Fruit fly (Drosophila melanogaster): ENCODE measurements around the gene Met.

Met gene

DNA sequence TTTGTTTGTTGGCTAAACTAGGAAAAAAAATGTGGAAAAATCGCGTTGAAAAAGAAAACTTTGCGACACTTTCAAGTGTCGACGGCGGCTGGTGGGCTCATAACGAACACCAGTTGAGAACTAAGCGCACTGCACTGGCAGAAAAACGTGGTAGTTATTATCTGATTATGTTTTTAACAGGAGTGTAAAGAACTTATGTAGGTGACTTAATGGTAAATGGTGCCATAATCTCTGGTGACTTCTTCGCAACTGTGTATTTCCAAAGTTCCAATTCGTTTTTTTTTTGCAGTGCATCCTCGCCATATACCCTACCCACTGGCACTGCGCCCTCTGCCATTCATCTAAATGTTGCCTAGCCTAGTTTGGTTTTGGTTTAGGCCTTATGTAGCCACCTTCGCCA is 37.1 kb downstream of the Met start (continued):
- no peak for TF ChIP-seq tx (GFP tag; optimal IDR thresholded peaks at IDR 0.05)
- no peak for TF ChIP-seq CG5953 (GFP tag; IDR thresholded peaks at IDR 0.05)
- peak; percentile 54 for TF ChIP-seq Sox102F (GFP tag; optimal IDR thresholded peaks at IDR 0.05)
- TF ChIP-seq klu (GFP tag; IDR thresholded peaks at IDR 0.05), result no peak
- TF ChIP-seq CG11560 (tag; IDR thresholded peaks at IDR 0.05), result no peak
- no peak for TF ChIP-seq her (GFP tag; optimal IDR thresholded peaks at IDR 0.05)
- TF ChIP-seq br (optimal IDR thresholded peaks at IDR 0.05), result no peak
- peak; percentile 54; the same call in 1 of the 2 replicates for TF ChIP-seq Xrp1 (GFP tag; IDR thresholded peaks at IDR 0.05)
- no peak for TF ChIP-seq odd (GFP tag; optimal IDR thresholded peaks at IDR 0.05)
- TF ChIP-seq CG3281 (GFP tag; optimal IDR thresholded peaks at IDR 0.05), result peak; percentile 4
- TF ChIP-seq CG18476 (GFP tag; optimal IDR thresholded peaks at IDR 0.05), result no peak
- TF ChIP-seq Dad (GFP tag; optimal IDR thresholded peaks at IDR 0.05), result no peak
- TF ChIP-seq cas (GFP tag; IDR thresholded peaks at IDR 0.05), result no peak
- TF ChIP-seq CG8290 (GFP tag; optimal IDR thresholded peaks at IDR 0.05), result no peak
- peak in 1 of 2 experiments; percentile 39 for TF ChIP-seq CG8290 (tag; optimal IDR thresholded peaks at IDR 0.05)
- no peak for TF ChIP-seq sr (GFP tag; IDR thresholded peaks at IDR 0.05)
- no peak for TF ChIP-seq nau (GFP tag; optimal IDR thresholded peaks at IDR 0.05)
- no peak for TF ChIP-seq Usf (GFP tag; optimal IDR thresholded peaks at IDR 0.05)
- TF ChIP-seq Opbp (GFP tag; IDR thresholded peaks at IDR 0.05; ENCODE audit: partially characterized antibody), result no peak
- no peak for TF ChIP-seq crol (GFP tag; IDR thresholded peaks at IDR 0.05)
- TF ChIP-seq Sin3A (optimal IDR thresholded peaks at IDR 0.05), result no peak
- peak; percentile 54 for TF ChIP-seq row (GFP tag; IDR thresholded peaks at IDR 0.05)
- TF ChIP-seq CG13123 (GFP tag; optimal IDR thresholded peaks at IDR 0.05), result no peak
- no peak for TF ChIP-seq D19B (GFP tag; optimal IDR thresholded peaks at IDR 0.05)
- no peak for TF ChIP-seq ab (GFP tag; optimal IDR thresholded peaks at IDR 0.05)
- TF ChIP-seq sna (GFP tag; IDR thresholded peaks at IDR 0.05; ENCODE audit: partially characterized antibody), result no peak
- peak; percentile 34 for TF ChIP-seq Blimp-1 (GFP tag; optimal IDR thresholded peaks at IDR 0.05)
- TF ChIP-seq CG17912 (GFP tag; optimal IDR thresholded peaks at IDR 0.05), result no peak
- no peak for TF ChIP-seq psq (GFP tag; optimal IDR thresholded peaks at IDR 0.05)
- no peak for TF ChIP-seq gsb (GFP tag; IDR thresholded peaks at IDR 0.05)
- TF ChIP-seq CG30020 (tag; optimal IDR thresholded peaks at IDR 0.05), result no peak
- TF ChIP-seq Six4 (GFP tag; optimal IDR thresholded peaks at IDR 0.05), result no peak
- no peak for TF ChIP-seq CG6791 (GFP tag; IDR thresholded peaks at IDR 0.05; ENCODE audit: partially characterized antibody)
- no peak for TF ChIP-seq CG7928 (GFP tag; optimal IDR thresholded peaks at IDR 0.05)
- no peak for TF ChIP-seq chm (GFP tag; IDR thresholded peaks at IDR 0.05)
- TF ChIP-seq CG12155 (GFP tag; optimal IDR thresholded peaks at IDR 0.05), result no peak
- TF ChIP-seq CG17359 (tag; optimal IDR thresholded peaks at IDR 0.05), result peak; percentile 30
- no peak for TF ChIP-seq Taf1 (GFP tag; IDR thresholded peaks at IDR 0.05)
- peak; percentile 8 for TF ChIP-seq mam (GFP tag; optimal IDR thresholded peaks at IDR 0.05)
- no peak for TF ChIP-seq CG14050 (GFP tag; IDR thresholded peaks at IDR 0.05)
- TF ChIP-seq slp2 (GFP tag; optimal IDR thresholded peaks at IDR 0.05), result peak; percentile 4
- TF ChIP-seq Mes4 (GFP tag; optimal IDR thresholded peaks at IDR 0.05), result peak; percentile 1
- TF ChIP-seq CG11247 (GFP tag; IDR thresholded peaks at IDR 0.05), result no peak
- TF ChIP-seq da (GFP tag; optimal IDR thresholded peaks at IDR 0.05), result no peak
- TF ChIP-seq Doc2 (GFP tag; IDR thresholded peaks at IDR 0.05), result no peak
- TF ChIP-seq CG18011 (GFP tag; optimal IDR thresholded peaks at IDR 0.05), result no peak
- TF ChIP-seq Trl (optimal IDR thresholded peaks at IDR 0.05), result no peak
- peak; percentile 19 for TF ChIP-seq Trl (GFP tag; optimal IDR thresholded peaks at IDR 0.05)
- no peak for TF ChIP-seq toy (GFP tag; IDR thresholded peaks at IDR 0.05)
- TF ChIP-seq Side (GFP tag; optimal IDR thresholded peaks at IDR 0.05), result no peak
- no peak for TF ChIP-seq Dip2 (GFP tag; IDR thresholded peaks at IDR 0.05)
- TF ChIP-seq CG4424 (GFP tag; optimal IDR thresholded peaks at IDR 0.05), result peak; percentile 25
- no peak for TF ChIP-seq CG18262 (tag; optimal IDR thresholded peaks at IDR 0.05)
- TF ChIP-seq fu2 (GFP tag; optimal IDR thresholded peaks at IDR 0.05), result no peak
- TF ChIP-seq CG8944 (GFP tag; optimal IDR thresholded peaks at IDR 0.05), result no peak
